Fruit fly (Drosophila melanogaster) whole organism, prepupa: ENCODE results near the gene CG14931.

Experiments used
- Blimp-1 ChIP-seq: fragments of 200-800 bp; sonication (Bioruptor generic); optimal IDR thresholded peaks from 3 replicates; lab custom pipeline; 2017; ENCODE audit warnings: missing biosample characterization, missing genetic modification characterization, mild to moderate bottlenecking, moderate library complexity, missing genetic modification reagents
- CG11902 ChIP-seq: fragments of 200-800 bp; sonication (Bioruptor generic); optimal IDR thresholded peaks from 3 replicates; lab custom pipeline; 2016; ENCODE audit warnings: missing biosample characterization, missing genetic modification characterization
- CG16779 ChIP-seq: fragments of 200-800 bp; sonication (Bioruptor generic); optimal IDR thresholded peaks from 3 replicates; lab custom pipeline; 2017; ENCODE audit warnings: missing biosample characterization, mild to moderate bottlenecking, missing genetic modification characterization
- CG3919 ChIP-seq: fragments of 200-800 bp; sonication (Bioruptor generic); optimal IDR thresholded peaks from 3 replicates; lab custom pipeline; 2016; ENCODE audit warnings: missing biosample characterization, missing genetic modification characterization
- CG4318 ChIP-seq: fragments of 200-800 bp; sonication (Bioruptor generic); optimal IDR thresholded peaks from 3 replicates; lab custom pipeline; 2017; ENCODE audit warnings: missing biosample characterization, mild to moderate bottlenecking, missing genetic modification characterization
- CG8632 ChIP-seq: fragments of 200-800 bp; sonication (Bioruptor generic); optimal IDR thresholded peaks from 3 replicates; lab custom pipeline; 2016; ENCODE audit warnings: missing biosample characterization, missing genetic modification characterization
- Ets21C ChIP-seq: fragments of 200-800 bp; sonication (Bioruptor generic); optimal IDR thresholded peaks from 3 replicates; lab custom pipeline; 2016; ENCODE audit warnings: missing biosample characterization, missing genetic modification characterization
- Smox ChIP-seq: fragments of 200-800 bp; sonication (Bioruptor generic); optimal IDR thresholded peaks from 3 replicates; lab custom pipeline; 2016; ENCODE audit warnings: missing biosample characterization, missing genetic modification characterization
- esn ChIP-seq: fragments of 200-800 bp; sonication (Bioruptor generic); optimal IDR thresholded peaks from 2 replicates; lab custom pipeline; 2016; ENCODE audit warnings: missing biosample characterization, mild to moderate bottlenecking, missing genetic modification characterization, moderate library complexity
- fd59A ChIP-seq: fragments of 200-800 bp; sonication (Bioruptor generic); optimal IDR thresholded peaks from 2 replicates; lab custom pipeline; 2017; ENCODE audit warnings: missing biosample characterization, mild to moderate bottlenecking, missing genetic modification characterization, missing genetic modification reagents
- lz ChIP-seq: fragments of 200-800 bp; sonication (Bioruptor generic); optimal IDR thresholded peaks from 3 replicates; lab custom pipeline; 2016; ENCODE audit warnings: missing biosample characterization, missing genetic modification characterization
- net ChIP-seq: fragments of 200-800 bp; sonication (Bioruptor generic); optimal IDR thresholded peaks from 3 replicates; lab custom pipeline; 2016; ENCODE audit warnings: missing biosample characterization, missing genetic modification characterization
- topi ChIP-seq: fragments of 200-800 bp; sonication (Bioruptor generic); optimal IDR thresholded peaks from 3 replicates; lab custom pipeline; 2016; ENCODE audit warnings: missing biosample characterization, missing genetic modification characterization

CG14931 gene

dm6 chr2L:11837413-11837812, 49.3 kb downstream of the CG14931 start, which contains the start of gene Sfp33A2:
Gene Sfp33A2, plus strand, starts transcription at chr2L:11837713.
- TF ChIP-seq esn (GFP tag; lab: Kevin White, UChicago) (no peak), Ets21C (GFP tag; lab: Kevin White, UChicago) (no peak), lz (GFP tag; lab: Kevin White, UChicago) (no peak), CG4318 (GFP tag; lab: Kevin White, UChicago) (no peak), CG16779 (no peak), CG8632 (GFP tag; lab: Kevin White, UChicago) (no peak), Smox (GFP tag; lab: Kevin White, UChicago) (no peak), net (GFP tag; lab: Kevin White, UChicago) (no peak), Blimp-1 (GFP tag; lab: Kevin White, UChicago) (no peak), CG11902 (GFP tag; lab: Kevin White, UChicago) (no peak), topi (GFP tag; lab: Kevin White, UChicago) (no peak), fd59A (GFP tag; lab: Kevin White, UChicago) (no peak), CG3919 (no peak)
